ENCODE assay signal across 1 worm cellular context in the genomic region with DNA sequence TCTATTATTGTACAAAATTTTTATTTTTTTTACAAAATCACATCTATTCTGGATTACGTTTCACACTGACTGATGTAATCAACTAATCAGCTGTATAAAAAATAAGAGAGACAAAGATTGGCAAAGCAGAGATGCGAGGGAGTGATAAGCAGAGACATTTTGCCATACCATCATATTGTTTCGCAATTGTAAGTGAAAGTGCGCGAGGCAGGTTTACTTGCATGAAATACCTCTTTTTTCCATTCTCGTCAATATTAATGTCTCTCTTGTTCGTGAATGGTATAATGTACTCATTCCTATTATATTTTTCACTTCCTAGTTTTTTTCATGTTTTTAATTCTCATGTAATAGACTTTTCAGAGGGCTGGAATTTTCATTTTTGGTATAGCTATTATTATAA.
TF ChIP-seq lines count a peak whose summit lies in the region.

No protein-coding gene starts in this region.

TF ChIP-seq in whole organism, L1 larva, 84 proteins besides CTCF, POLR2A, EP300 and RAD21 (continued from another document):
- no peak for TF ChIP-seq nhr-76 (tag; optimal IDR thresholded peaks at IDR 0.05; lab: Kevin White, UChicago)
- TF ChIP-seq hlh-17 (GFP tag; optimal IDR thresholded peaks at IDR 0.05; lab: Kevin White, UChicago; ENCODE audit: borderline replicate concordance): no peak
- TF ChIP-seq zag-1 (tag; optimal IDR thresholded peaks at IDR 0.05; lab: Kevin White, UChicago): no peak
- TF ChIP-seq lin-14 (GFP tag; optimal IDR thresholded peaks at IDR 0.05; lab: Kevin White, UChicago): peak; percentile 42
- peak; percentile 92 for TF ChIP-seq blmp-1 (tag; optimal IDR thresholded peaks at IDR 0.05; lab: Kevin White, UChicago)
- no peak for TF ChIP-seq lsy-2 (tag; optimal IDR thresholded peaks at IDR 0.05; lab: Kevin White, UChicago)
- no peak for TF ChIP-seq elt-2 (tag; optimal IDR thresholded peaks at IDR 0.05; lab: Kevin White, UChicago)
- TF ChIP-seq zip-4 (GFP tag; optimal IDR thresholded peaks at IDR 0.05; lab: Kevin White, UChicago): no peak
- peak; percentile 71 for TF ChIP-seq nhr-85 (tag; lab: Kevin White, UChicago)
- no peak for TF ChIP-seq alr-1 (tag; optimal IDR thresholded peaks at IDR 0.05; lab: Kevin White, UChicago; ENCODE audit: borderline replicate concordance)
- no peak for TF ChIP-seq rnt-1 (tag; optimal IDR thresholded peaks at IDR 0.05; lab: Kevin White, UChicago)
- TF ChIP-seq ceh-88 (GFP tag; IDR thresholded peaks at IDR 0.05; lab: Robert Waterston, UW): no peak
- TF ChIP-seq pax-3 (tag; optimal IDR thresholded peaks at IDR 0.05; lab: Kevin White, UChicago): no peak
- no peak for TF ChIP-seq unc-130 (tag; optimal IDR thresholded peaks at IDR 0.05; lab: Kevin White, UChicago)
- no peak for TF ChIP-seq vab-15 (tag; optimal IDR thresholded peaks at IDR 0.05; lab: Kevin White, UChicago)
- no peak for TF ChIP-seq dpl-1 (GFP tag; optimal IDR thresholded peaks at IDR 0.05; lab: Kevin White, UChicago)
- TF ChIP-seq hlh-4 (tag; optimal IDR thresholded peaks at IDR 0.05; lab: Kevin White, UChicago): no peak
- TF ChIP-seq fkh-4 (tag; optimal IDR thresholded peaks at IDR 0.05; lab: Kevin White, UChicago; ENCODE audit: borderline replicate concordance): no peak
- no peak for TF ChIP-seq ets-5 (GFP tag; IDR thresholded peaks at IDR 0.05; lab: Robert Waterston, UW)
- no peak for TF ChIP-seq mab-9 (GFP tag; IDR thresholded peaks at IDR 0.05; lab: Robert Waterston, UW)
- no peak for TF ChIP-seq lir-3 (tag; optimal IDR thresholded peaks at IDR 0.05; lab: Kevin White, UChicago; ENCODE audit: poor library complexity)
- TF ChIP-seq ceh-82 (tag; optimal IDR thresholded peaks at IDR 0.05; lab: Kevin White, UChicago): no peak
- no peak for TF ChIP-seq fkh-8 (tag; optimal IDR thresholded peaks at IDR 0.05; lab: Kevin White, UChicago)
- TF ChIP-seq Y116A8C.19 (tag; optimal IDR thresholded peaks at IDR 0.05; lab: Kevin White, UChicago; ENCODE audit: borderline replicate concordance): no peak
- TF ChIP-seq tbx-2 (tag; optimal IDR thresholded peaks at IDR 0.05; lab: Kevin White, UChicago): no peak
- TF ChIP-seq mef-2 (tag; optimal IDR thresholded peaks at IDR 0.05; lab: Kevin White, UChicago): no peak
- TF ChIP-seq aha-1 (tag; optimal IDR thresholded peaks at IDR 0.05; lab: Kevin White, UChicago): no peak
- no peak for TF ChIP-seq unc-98 (GFP tag; IDR thresholded peaks at IDR 0.05; lab: Robert Waterston, UW)
